Worm (Caenorhabditis elegans): ENCODE results near the gene meg-1.

meg-1 gene

DNA sequence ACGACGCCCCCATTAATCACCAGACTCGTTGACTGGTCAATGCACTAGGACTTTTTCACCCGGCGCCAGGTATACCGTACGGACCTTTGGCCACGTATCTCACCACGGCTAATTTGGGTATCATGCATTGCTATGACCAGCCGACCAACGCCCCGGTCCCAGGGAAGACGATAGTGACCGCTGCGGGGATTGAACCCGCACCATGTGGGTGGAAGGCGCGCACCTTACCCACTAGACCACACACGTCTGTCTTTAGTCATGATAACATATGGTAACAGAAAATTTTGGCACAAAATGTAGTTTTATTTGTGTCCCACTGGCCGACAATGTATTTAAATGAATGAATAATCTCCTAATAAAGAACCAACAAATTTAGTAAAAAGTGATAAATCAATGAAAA is 43.2 kb downstream of the meg-1 start:
- TF ChIP-seq peb-1 (tag; optimal IDR thresholded peaks at IDR 0.05) (no peak), ztf-1 (GFP tag; conservative IDR thresholded peaks at IDR 0.05) (no peak), ZK546.5 (tag; optimal IDR thresholded peaks at IDR 0.05) (no peak), Y55F3AM.14 (GFP tag; optimal IDR thresholded peaks at IDR 0.05) (no peak), blmp-1 (tag; optimal IDR thresholded peaks at IDR 0.05; ENCODE audit: insufficient read depth) (no peak), ama-1 (optimal IDR thresholded peaks at IDR 0.05) (no peak), nhr-25 (tag; optimal IDR thresholded peaks at IDR 0.05) (no peak), snpc-4 (tag; optimal IDR thresholded peaks at IDR 0.05) (no peak), ceh-82 (tag; optimal IDR thresholded peaks at IDR 0.05) (no peak), nhr-12 (tag; optimal IDR thresholded peaks at IDR 0.05) (no peak), skn-1 (tag; optimal IDR thresholded peaks at IDR 0.05) (no peak), ztf-4 (tag; optimal IDR thresholded peaks at IDR 0.05) (no peak), dmd-4 (tag; optimal IDR thresholded peaks at IDR 0.05) (no peak), ceh-16 (tag; optimal IDR thresholded peaks at IDR 0.05) (no peak), aly-2 (tag; optimal IDR thresholded peaks at IDR 0.05) (no peak), sma-9 (GFP tag; optimal IDR thresholded peaks at IDR 0.05) (no peak), sma-9 (tag; optimal IDR thresholded peaks at IDR 0.05) (no peak), mbf-1 (tag; optimal IDR thresholded peaks at IDR 0.05) (no peak), mab-5 (tag; optimal IDR thresholded peaks at IDR 0.05) (no peak), ztf-11 (tag; optimal IDR thresholded peaks at IDR 0.05) (no peak)

DNA sequence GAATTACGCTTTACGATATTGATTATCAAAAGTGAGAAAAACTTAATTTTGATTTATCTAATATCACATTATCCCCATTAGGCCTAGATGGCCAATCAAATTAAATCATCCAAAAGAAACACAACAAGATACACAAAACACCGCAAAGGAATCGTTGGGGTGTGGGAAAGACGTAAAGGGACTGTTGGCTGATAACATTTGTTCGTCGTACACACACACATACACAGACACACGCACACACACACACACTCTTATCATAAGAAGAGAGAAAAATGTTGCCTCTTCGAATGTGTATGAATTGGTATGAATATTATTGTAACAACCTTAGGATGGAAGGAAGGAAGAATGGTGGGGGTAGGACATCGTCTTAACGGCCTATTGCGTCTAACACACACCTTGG is 44.3 kb downstream of the meg-1 start:
- TF ChIP-seq nhr-6 (tag; optimal IDR thresholded peaks at IDR 0.05) (no peak), nhr-129 (tag; optimal IDR thresholded peaks at IDR 0.05) (peak; percentile 36), fos-1 (tag; optimal IDR thresholded peaks at IDR 0.05) (peak; percentile 91), R02D3.7 (tag; optimal IDR thresholded peaks at IDR 0.05) (no peak), sma-9 (GFP tag; optimal IDR thresholded peaks at IDR 0.05) (peak; percentile 44), sma-9 (tag; optimal IDR thresholded peaks at IDR 0.05) (no peak), crh-2 (tag; optimal IDR thresholded peaks at IDR 0.05) (peak; percentile 53), nhr-237 (tag; optimal IDR thresholded peaks at IDR 0.05) (no peak), gmeb-1 (tag; optimal IDR thresholded peaks at IDR 0.05) (no peak), unc-39 (tag; optimal IDR thresholded peaks at IDR 0.05) (no peak), mab-5 (tag; optimal IDR thresholded peaks at IDR 0.05) (no peak), F13H6.1 (tag; optimal IDR thresholded peaks at IDR 0.05) (peak; percentile 7), nhr-11 (tag; optimal IDR thresholded peaks at IDR 0.05) (no peak)

DNA sequence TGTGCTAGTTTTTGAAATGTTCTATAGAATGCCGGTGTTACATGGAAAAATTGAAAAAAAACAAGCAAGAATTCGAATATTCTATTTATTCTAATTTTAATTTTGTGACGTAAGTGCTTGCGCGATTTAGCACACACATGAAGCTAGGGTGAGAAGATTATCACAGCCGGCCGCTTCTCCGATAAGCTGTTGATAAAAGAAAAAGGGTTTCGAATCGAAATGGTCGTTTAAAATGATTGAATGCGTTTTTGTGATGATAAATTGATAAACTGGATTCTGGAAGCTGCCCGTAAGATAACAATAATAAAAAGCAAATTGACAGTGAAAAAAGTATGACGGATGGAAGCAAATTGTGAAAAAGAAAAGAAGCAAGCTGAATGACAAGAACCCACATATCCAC is 45.3 kb downstream of the meg-1 start:
- TF ChIP-seq unc-39 (tag; optimal IDR thresholded peaks at IDR 0.05) (no peak), fos-1 (tag; optimal IDR thresholded peaks at IDR 0.05) (peak; percentile 21)

DNA sequence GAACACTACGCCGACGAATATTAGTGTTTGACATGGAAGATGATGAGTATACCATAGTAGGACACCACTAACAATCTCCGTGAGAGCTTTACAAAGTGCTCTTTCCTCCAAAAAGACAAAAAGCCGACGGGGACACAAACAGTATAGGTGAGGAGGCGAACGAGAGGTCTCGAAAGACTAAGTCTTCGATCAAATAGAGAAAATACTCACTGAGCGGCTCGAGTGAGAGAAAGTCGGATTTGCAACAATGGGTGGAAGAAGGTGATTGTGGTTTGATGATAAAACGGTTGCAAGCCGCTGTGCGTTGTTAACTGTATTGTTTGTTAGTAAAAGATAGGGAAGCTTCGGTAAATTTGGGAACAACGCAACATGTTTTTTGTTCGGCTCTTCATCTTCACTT is 46.8 kb downstream of the meg-1 start, which contains the start of gene hlb-1:
Gene hlb-1 (minus strand): TSS at position 101 of the 400 bp plus-strand sequence.
- no peak for TF ChIP-seq sma-9 (GFP tag; optimal IDR thresholded peaks at IDR 0.05)
- TF ChIP-seq sma-9 (tag; optimal IDR thresholded peaks at IDR 0.05): no peak
- TF ChIP-seq zag-1 (tag; optimal IDR thresholded peaks at IDR 0.05): no peak
- TF ChIP-seq nhr-77 (tag; optimal IDR thresholded peaks at IDR 0.05): no peak
- TF ChIP-seq blmp-1 (tag; optimal IDR thresholded peaks at IDR 0.05; ENCODE audit: insufficient read depth): no peak
- no peak for TF ChIP-seq fos-1 (tag; optimal IDR thresholded peaks at IDR 0.05)
- no peak for TF ChIP-seq dmd-4 (tag; optimal IDR thresholded peaks at IDR 0.05)
- no peak for TF ChIP-seq alr-1 (tag; optimal IDR thresholded peaks at IDR 0.05)
- no peak for TF ChIP-seq nhr-21 (tag; optimal IDR thresholded peaks at IDR 0.05)
- TF ChIP-seq nhr-10 (tag; optimal IDR thresholded peaks at IDR 0.05): no peak
- no peak for TF ChIP-seq mdl-1 (tag; optimal IDR thresholded peaks at IDR 0.05)
- TF ChIP-seq crh-2 (tag; optimal IDR thresholded peaks at IDR 0.05): no peak
- TF ChIP-seq lin-13 (GFP tag; optimal IDR thresholded peaks at IDR 0.05): no peak
- no peak for TF ChIP-seq nhr-23 (tag; optimal IDR thresholded peaks at IDR 0.05)
- no peak for TF ChIP-seq elt-1 (tag; optimal IDR thresholded peaks at IDR 0.05)
- no peak for TF ChIP-seq lin-11 (tag; optimal IDR thresholded peaks at IDR 0.05)
- TF ChIP-seq ceh-82 (tag; optimal IDR thresholded peaks at IDR 0.05): no peak
- TF ChIP-seq ZK546.5 (tag; optimal IDR thresholded peaks at IDR 0.05): no peak
